Worm (Caenorhabditis elegans) whole organism, L1 larva: ENCODE results near the gene clec-257.

Experiments used
- C16A3.4 ChIP-seq: fragments of 150-350 bp; optimal IDR thresholded peaks from 2 replicates; lab custom pipeline; 2014; ENCODE audit warnings: missing biosample characterization, missing genetic modification characterization
- C34B4.2 ChIP-seq: sonication (generic microtip); optimal IDR thresholded peaks from 2 replicates; lab custom pipeline; 2017; ENCODE audit warnings: mild to moderate bottlenecking, missing genetic modification characterization, missing compliant biosample characterization
- F16B12.6 ChIP-seq: fragments of 150-350 bp; optimal IDR thresholded peaks from 2 replicates; lab custom pipeline; 2014; ENCODE audit warnings: missing biosample characterization, missing genetic modification characterization
- aha-1 ChIP-seq: fragments of 150-350 bp; optimal IDR thresholded peaks from 2 replicates; lab custom pipeline; 2014; ENCODE audit warnings: missing biosample characterization, missing genetic modification characterization
- aly-2 ChIP-seq: fragments of 150-350 bp; optimal IDR thresholded peaks from 2 replicates; lab custom pipeline; 2014; ENCODE audit warnings: missing biosample characterization, missing genetic modification characterization
- blmp-1 ChIP-seq: fragments of 150-350 bp; optimal IDR thresholded peaks from 2 replicates; lab custom pipeline; 2014; ENCODE audit warnings: missing biosample characterization, missing genetic modification characterization
- ceh-8 ChIP-seq: fragments of 200-800 bp; sonication (Bioruptor generic); optimal IDR thresholded peaks from 2 replicates; lab custom pipeline; 2018; ENCODE audit warnings: mild to moderate bottlenecking, missing genetic modification characterization, moderate library complexity, missing compliant biosample characterization
- efl-1 ChIP-seq, 4 experiments: fragments of 150-350 bp; optimal IDR thresholded peaks in 3 of 4; peaks in 1 of 4; 1 replicate in 1 of 4; 2 replicates in 3 of 4; lab custom pipeline; 2014; ENCODE audit warnings: missing biosample characterization in 2 of 4, missing genetic modification characterization in 2 of 4, missing genetic modification reagents in 2 of 4
- egl-13 ChIP-seq: sonication (generic microtip); optimal IDR thresholded peaks from 2 replicates; lab custom pipeline; 2016; ENCODE audit warnings: missing genotype, missing genetic modification reagents, missing genetic modification characterization, missing compliant biosample characterization
- egl-27 ChIP-seq, 2 experiments: fragments of 150-350 bp in 1 of 2; sonication (generic microtip); optimal IDR thresholded peaks; 3 replicates each; lab custom pipeline; 2017 to 2018; ENCODE audit warnings: missing biosample characterization in 2 of 2, missing genetic modification characterization in 2 of 2, missing genetic modification reagents in 2 of 2
- elt-3 ChIP-seq, 6 experiments: fragments of 150-350 bp in 1 of 6; sonication (generic microtip); optimal IDR thresholded peaks; 2 replicates each; lab custom pipeline; 2017 to 2018; ENCODE audit warnings: missing biosample characterization in 6 of 6, missing genetic modification characterization in 6 of 6, inconsistent platforms in 1 of 6
- fkh-10 ChIP-seq: sonication (generic microtip); optimal IDR thresholded peaks from 2 replicates; lab custom pipeline; 2017; ENCODE audit warnings: missing biosample characterization, missing genetic modification reagents, missing genetic modification characterization
- fkh-8 ChIP-seq: sonication (generic microtip); optimal IDR thresholded peaks from 2 replicates; lab custom pipeline; 2016; ENCODE audit warnings: mild to moderate bottlenecking, missing genetic modification characterization, missing compliant biosample characterization
- grh-1 ChIP-seq: fragments of 200-800 bp; sonication (Bioruptor generic); IDR thresholded peaks from 2 replicates; pipeline ENCODE4 v1.3.6; 2022; ENCODE audit warnings: missing genetic modification reagents, missing genetic modification characterization, missing compliant biosample characterization
- irx-1 ChIP-seq: sonication (generic microtip); optimal IDR thresholded peaks from 2 replicates; lab custom pipeline; 2016; ENCODE audit warnings: missing genetic modification characterization, missing compliant biosample characterization
- isw-1 ChIP-seq: fragments of 200-800 bp; sonication (Bioruptor generic); IDR thresholded peaks from 2 replicates; pipeline ENCODE4 v1.3.6; 2022; ENCODE audit warnings: missing genetic modification characterization, missing compliant biosample characterization
- lin-15B ChIP-seq: fragments of 150-350 bp; sonication (generic microtip); optimal IDR thresholded peaks from 3 replicates; lab custom pipeline; 2014; ENCODE audit warnings: missing biosample characterization, missing genetic modification characterization
- lin-39 ChIP-seq: fragments of 150-350 bp; optimal IDR thresholded peaks from 2 replicates; lab custom pipeline; 2014; ENCODE audit warnings: missing biosample characterization, missing genetic modification reagents, missing genetic modification characterization
- lir-3 ChIP-seq: sonication (generic microtip); optimal IDR thresholded peaks from 2 replicates; lab custom pipeline; 2016; ENCODE audit warnings: mild to moderate bottlenecking, missing genetic modification characterization, moderate library complexity, missing compliant biosample characterization; ENCODE audit not compliant: poor library complexity
- lsy-2 ChIP-seq, 2 experiments: fragments of 150-350 bp; optimal IDR thresholded peaks; 2 replicates each; lab custom pipeline; 2014; ENCODE audit warnings: missing biosample characterization in 2 of 2, missing genetic modification characterization in 2 of 2
- mab-9 ChIP-seq: fragments of 200-800 bp; sonication (Bioruptor generic); IDR thresholded peaks from 2 replicates; pipeline ENCODE4 v1.3.6; 2022; ENCODE audit warnings: missing genetic modification reagents, missing genetic modification characterization, missing compliant biosample characterization
- mdl-1 ChIP-seq, 2 experiments: fragments of 150-350 bp; optimal IDR thresholded peaks; 2 replicates each; lab custom pipeline; 2014 to 2017; ENCODE audit warnings: missing biosample characterization in 2 of 2, missing genetic modification characterization in 2 of 2, inconsistent platforms in 1 of 2
- nhr-11 ChIP-seq: fragments of 150-350 bp; optimal IDR thresholded peaks from 2 replicates; lab custom pipeline; 2014; ENCODE audit warnings: missing biosample characterization, missing genetic modification characterization
- nhr-12 ChIP-seq: sonication (generic microtip); optimal IDR thresholded peaks from 2 replicates; lab custom pipeline; 2017; ENCODE audit warnings: missing biosample characterization, missing genetic modification characterization
- nhr-237 ChIP-seq: fragments of 150-350 bp; optimal IDR thresholded peaks from 2 replicates; lab custom pipeline; 2014; ENCODE audit warnings: missing biosample characterization, missing genetic modification characterization
- nhr-77 ChIP-seq: fragments of 150-350 bp; optimal IDR thresholded peaks from 2 replicates; lab custom pipeline; 2014; ENCODE audit warnings: missing biosample characterization, missing genetic modification characterization
- pag-3 ChIP-seq: sonication (generic microtip); optimal IDR thresholded peaks from 2 replicates; lab custom pipeline; 2017; ENCODE audit warnings: missing genetic modification characterization, mild to moderate bottlenecking, missing compliant biosample characterization, antibody characterized with exemption, borderline replicate concordance; ENCODE audit not compliant: insufficient read depth
- snpc-4 ChIP-seq: fragments of 150-350 bp; optimal IDR thresholded peaks from 2 replicates; lab custom pipeline; 2014; ENCODE audit warnings: missing biosample characterization, missing genetic modification characterization
- snu-23 ChIP-seq: sonication (generic microtip); optimal IDR thresholded peaks from 2 replicates; lab custom pipeline; 2016; ENCODE audit warnings: missing genetic modification characterization, missing compliant biosample characterization
- sptf-1 ChIP-seq: fragments of 150-350 bp; optimal IDR thresholded peaks from 2 replicates; lab custom pipeline; 2014; ENCODE audit warnings: missing biosample characterization, missing genetic modification characterization
- swsn-7 ChIP-seq: sonication (generic microtip); optimal IDR thresholded peaks from 2 replicates; lab custom pipeline; 2016; ENCODE audit warnings: missing genetic modification characterization, missing compliant biosample characterization
- unc-130 ChIP-seq: fragments of 150-350 bp; optimal IDR thresholded peaks from 2 replicates; lab custom pipeline; 2017; ENCODE audit warnings: missing biosample characterization, missing genetic modification characterization, inconsistent platforms
- unc-62 ChIP-seq: fragments of 150-350 bp; optimal IDR thresholded peaks from 2 replicates; lab custom pipeline; 2014; ENCODE audit warnings: missing biosample characterization, missing genetic modification reagents, missing genetic modification characterization
- ztf-4 ChIP-seq: fragments of 150-350 bp; optimal IDR thresholded peaks from 2 replicates; lab custom pipeline; 2014; ENCODE audit warnings: missing biosample characterization, missing genetic modification characterization

clec-257 gene

DNA sequence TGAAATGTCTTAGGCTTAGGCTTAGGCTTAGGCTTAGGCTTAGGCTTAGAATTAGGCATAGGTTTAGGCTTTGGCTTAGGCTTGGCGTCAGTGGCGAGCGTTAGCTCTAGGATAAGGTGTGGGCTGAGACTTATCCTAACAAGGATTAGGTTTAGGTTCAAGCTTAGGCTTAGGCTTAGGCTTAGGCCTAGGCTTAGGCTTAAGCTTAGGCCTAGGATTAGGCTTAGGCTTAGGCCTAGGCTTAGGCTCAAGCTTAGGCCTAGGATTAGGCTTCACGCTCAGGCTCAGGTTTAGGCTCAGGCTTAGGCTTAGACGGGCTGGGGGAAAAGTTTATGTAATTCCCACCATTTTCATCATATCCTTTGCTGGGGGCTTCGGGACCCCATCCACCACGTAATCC lies 38.9 kb upstream of the clec-257 start:
- no peak for TF ChIP-seq fkh-10 (GFP tag; lab: Kevin White, UChicago)
- no peak for TF ChIP-seq lin-39
- TF ChIP-seq isw-1 (GFP tag; lab: Robert Waterston, UW) = no peak
- no peak for TF ChIP-seq egl-27 (tag; optimal IDR thresholded peaks at IDR 0.05; lab: Kevin White, UChicago)
- no peak for TF ChIP-seq mdl-1 (tag; optimal IDR thresholded peaks at IDR 0.05; lab: Kevin White, UChicago)
- no peak for TF ChIP-seq grh-1
- no peak for TF ChIP-seq snu-23
- TF ChIP-seq C16A3.4 (tag; lab: Kevin White, UChicago) = no peak
- TF ChIP-seq, all 84 proteins: peak for 0

ce11 chrV:18734381-18734780 lies 38.5 kb upstream of the clec-257 start, which contains the start of gene scl-20:
Gene scl-20 (minus strand): TSS chrV:18734481.
- TF ChIP-seq aly-2 = no peak
- TF ChIP-seq lsy-2 (tag; optimal IDR thresholded peaks at IDR 0.05; lab: Kevin White, UChicago) = no peak
- no peak for TF ChIP-seq ceh-8 (GFP tag; lab: Kevin White, UChicago)
- TF ChIP-seq mab-9 (GFP tag; lab: Robert Waterston, UW) = no peak
- no peak for TF ChIP-seq aha-1 (tag; lab: Kevin White, UChicago)
- no peak for TF ChIP-seq snpc-4 (tag; lab: Kevin White, UChicago)
- TF ChIP-seq mdl-1 (tag; optimal IDR thresholded peaks at IDR 0.05; lab: Kevin White, UChicago) = no peak
- TF ChIP-seq C34B4.2 (tag; lab: Kevin White, UChicago) = no peak
- TF ChIP-seq snu-23 = no peak
- TF ChIP-seq lir-3 = no peak
- no peak for TF ChIP-seq blmp-1 (tag; lab: Kevin White, UChicago)
- no peak for TF ChIP-seq pag-3 (tag; lab: Kevin White, UChicago)
- no peak for TF ChIP-seq ztf-4 (tag; lab: Kevin White, UChicago)
- no peak for TF ChIP-seq irx-1 (tag; lab: Kevin White, UChicago)

DNA sequence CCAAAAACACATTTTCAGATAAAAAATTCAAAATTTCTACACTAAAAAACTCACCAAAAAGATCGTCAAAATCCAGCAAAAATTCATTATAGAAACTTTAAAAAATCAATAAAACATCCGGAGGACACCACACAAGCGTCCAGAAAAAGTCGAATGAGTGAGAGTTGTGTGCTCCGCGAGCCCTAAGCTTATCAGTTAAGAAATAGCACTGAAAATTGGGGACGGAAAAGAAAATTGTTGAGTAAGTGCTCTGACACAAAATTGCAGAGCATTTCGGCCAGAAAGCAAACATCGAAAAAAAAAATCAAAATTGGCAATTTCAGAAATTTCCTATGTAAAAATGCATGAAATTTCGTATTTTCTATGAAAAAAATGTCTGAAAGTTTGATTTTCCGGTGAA lies 35.2 kb upstream of the clec-257 start:
- TF ChIP-seq lir-3 = no peak
- TF ChIP-seq nhr-12 (tag; lab: Kevin White, UChicago) = no peak
- TF ChIP-seq nhr-11 = no peak
- TF ChIP-seq elt-3 (tag; optimal IDR thresholded peaks at IDR 0.05; lab: Kevin White, UChicago) = no peak
- no peak for TF ChIP-seq unc-130 (tag; lab: Kevin White, UChicago)
- no peak for TF ChIP-seq sptf-1
- TF ChIP-seq, all 84 proteins: peak for 0

DNA sequence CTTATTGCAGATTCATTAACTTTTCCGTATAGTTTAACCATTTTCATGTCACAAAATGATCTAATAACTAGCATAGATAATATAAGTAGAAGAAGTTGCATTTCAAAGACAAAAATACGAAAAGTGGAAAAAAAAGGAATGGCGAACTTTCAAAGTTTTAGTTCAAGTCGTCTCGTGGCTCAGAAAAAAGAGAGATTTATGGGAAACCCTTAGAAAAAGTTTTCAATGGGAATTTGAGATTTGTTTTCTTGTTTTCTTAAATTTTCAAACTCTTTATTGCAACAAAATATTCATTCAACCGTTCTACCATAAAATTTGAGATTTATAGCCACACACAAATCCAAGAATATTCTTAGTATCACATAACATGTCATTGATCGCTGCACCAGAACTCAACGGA lies 30.8 kb upstream of the clec-257 start, which contains the start of gene clec-250:
Gene clec-250, minus strand, starts transcription at position 101 of the 400 bp plus-strand sequence.
- no peak for TF ChIP-seq F16B12.6 (tag; lab: Kevin White, UChicago)
- no peak for TF ChIP-seq lin-15B (tag; lab: Kevin White, UChicago)
- no peak for TF ChIP-seq unc-62 (GFP tag; lab: Kevin White, UChicago)
- TF ChIP-seq egl-13 (tag; lab: Kevin White, UChicago) = no peak
- TF ChIP-seq nhr-237 (tag; lab: Kevin White, UChicago) = no peak
- TF ChIP-seq efl-1 (optimal IDR thresholded peaks at IDR 0.05; lab: Kevin White, UChicago) = no peak
- no peak for TF ChIP-seq efl-1 (GFP tag; optimal IDR thresholded peaks at IDR 0.05 in 1 of 2; lab: Kevin White, UChicago)
- TF ChIP-seq nhr-77 (tag; lab: Kevin White, UChicago) = no peak
- TF ChIP-seq snpc-4 (tag; lab: Kevin White, UChicago) = no peak
- TF ChIP-seq ztf-4 (tag; lab: Kevin White, UChicago) = no peak
- no peak for TF ChIP-seq swsn-7 (tag; lab: Kevin White, UChicago)
- no peak for TF ChIP-seq aly-2
- no peak for TF ChIP-seq lsy-2 (tag; optimal IDR thresholded peaks at IDR 0.05; lab: Kevin White, UChicago)
- no peak for TF ChIP-seq C16A3.4 (tag; lab: Kevin White, UChicago)
- no peak for TF ChIP-seq blmp-1 (tag; lab: Kevin White, UChicago)
- no peak for TF ChIP-seq nhr-12 (tag; lab: Kevin White, UChicago)
- no peak for TF ChIP-seq fkh-8 (tag; lab: Kevin White, UChicago)
- TF ChIP-seq egl-27 (tag; optimal IDR thresholded peaks at IDR 0.05; lab: Kevin White, UChicago) = no peak
- TF ChIP-seq, all 84 proteins: peak for 0
